Fruit fly (Drosophila melanogaster): ENCODE measurements around the gene CG12025.

CG12025 gene

dm6 chr3L:1865121-1865727, at the start of gene CG12025, which contains the start of gene HBS1 (continued):
- TF ChIP-seq shn (GFP tag; optimal IDR thresholded peaks at IDR 0.05) (peak; percentile 59), CG18764 (GFP tag; optimal IDR thresholded peaks at IDR 0.05) (peak; percentile 24), CG6272 (GFP tag; IDR thresholded peaks at IDR 0.05) (peak; percentile 53; the same call in 1 of the 2 replicates), CG17359 (tag; optimal IDR thresholded peaks at IDR 0.05) (peak; percentile 45), CG13123 (GFP tag; optimal IDR thresholded peaks at IDR 0.05) (peak; percentile 7), sug (tag; optimal IDR thresholded peaks at IDR 0.05) (peak; percentile 71), CG12155 (GFP tag; optimal IDR thresholded peaks at IDR 0.05) (peak; percentile 56), CG18262 (tag; optimal IDR thresholded peaks at IDR 0.05) (peak; percentile 45), pita (GFP tag; optimal IDR thresholded peaks at IDR 0.05) (no peak), CTCF (GFP tag; optimal IDR thresholded peaks at IDR 0.05) (no peak), Mad (GFP tag; optimal IDR thresholded peaks at IDR 0.05) (peak; percentile 34), CG8944 (GFP tag; optimal IDR thresholded peaks at IDR 0.05) (peak; percentile 6), Rfx (GFP tag; IDR thresholded peaks at IDR 0.05) (peak; percentile 71), B-H1 (GFP tag; IDR thresholded peaks at IDR 0.05) (no peak), HLH54F (GFP tag; optimal IDR thresholded peaks at IDR 0.05) (peak; percentile 67), CG18476 (GFP tag; optimal IDR thresholded peaks at IDR 0.05) (peak; percentile 16), CG32772 (GFP tag; IDR thresholded peaks at IDR 0.05) (peak; percentile 40; the same call in 1 of the 2 replicates), hkb (optimal IDR thresholded peaks at IDR 0.05) (peak; percentile 94), hkb (GFP tag; IDR thresholded peaks at IDR 0.05) (no peak), stc (GFP tag; IDR thresholded peaks at IDR 0.05) (0 out of 2 replicates have a peak, but pooled peaks have one; percentile 14), klu (GFP tag; IDR thresholded peaks at IDR 0.05) (peak; percentile 81), fd3F (GFP tag; optimal IDR thresholded peaks at IDR 0.05) (peak; percentile 0), gsb-n (tag; optimal IDR thresholded peaks at IDR 0.05) (no peak), CG12391 (tag; optimal IDR thresholded peaks at IDR 0.05) (peak; percentile 73), CG9727 (GFP tag; optimal IDR thresholded peaks at IDR 0.05) (peak; percentile 49), her (GFP tag; optimal IDR thresholded peaks at IDR 0.05) (no peak), CG1603 (tag; optimal IDR thresholded peaks at IDR 0.05) (peak; percentile 82), Abd-B (GFP tag; optimal IDR thresholded peaks at IDR 0.05) (peak; percentile 80), Fer3 (tag; optimal IDR thresholded peaks at IDR 0.05) (peak; percentile 65), Oli (tag; optimal IDR thresholded peaks at IDR 0.05) (no peak), pho (GFP tag; optimal IDR thresholded peaks at IDR 0.05) (peak; percentile 44), CG17328 (GFP tag; IDR thresholded peaks at IDR 0.05) (peak; percentile 41), nau (GFP tag; optimal IDR thresholded peaks at IDR 0.05) (no peak), Deaf1 (tag; optimal IDR thresholded peaks at IDR 0.05) (peak; percentile 32), CG2678 (tag; optimal IDR thresholded peaks at IDR 0.05) (peak; percentile 65), CG12769 (tag; optimal IDR thresholded peaks at IDR 0.05) (peak; percentile 63), CG14710 (tag; optimal IDR thresholded peaks at IDR 0.05) (peak; percentile 85), Adf1 (GFP tag; IDR thresholded peaks at IDR 0.05) (peak; percentile 33; the same call in 1 of the 2 replicates), NFAT (GFP tag; IDR thresholded peaks at IDR 0.05) (peak; percentile 37), chif (GFP tag; optimal IDR thresholded peaks at IDR 0.05) (peak; percentile 32 to 65), CG42726 (GFP tag; IDR thresholded peaks at IDR 0.05; ENCODE audit: partially characterized antibody) (no peak), CG8388 (GFP tag; optimal IDR thresholded peaks at IDR 0.05) (peak; percentile 38), CG8290 (GFP tag; optimal IDR thresholded peaks at IDR 0.05) (peak; percentile 76), CG8290 (tag; optimal IDR thresholded peaks at IDR 0.05) (no peak), Usf (GFP tag; optimal IDR thresholded peaks at IDR 0.05) (peak; percentile 18), CG14860 (GFP tag; IDR thresholded peaks at IDR 0.05; ENCODE audit: partially characterized antibody) (no peak), Nf-YC (tag; optimal IDR thresholded peaks at IDR 0.05) (peak; percentile 52), dm (GFP tag; optimal IDR thresholded peaks at IDR 0.05) (peak; percentile 60), ssp (GFP tag; IDR thresholded peaks at IDR 0.05) (peak; percentile 96), pros (GFP tag; optimal IDR thresholded peaks at IDR 0.05) (no peak), HmgD (GFP tag; optimal IDR thresholded peaks at IDR 0.05) (peak; percentile 14)
